Comparison of ENCODE assay signal across 6 fruit fly cellular contexts in the genomic region with DNA sequence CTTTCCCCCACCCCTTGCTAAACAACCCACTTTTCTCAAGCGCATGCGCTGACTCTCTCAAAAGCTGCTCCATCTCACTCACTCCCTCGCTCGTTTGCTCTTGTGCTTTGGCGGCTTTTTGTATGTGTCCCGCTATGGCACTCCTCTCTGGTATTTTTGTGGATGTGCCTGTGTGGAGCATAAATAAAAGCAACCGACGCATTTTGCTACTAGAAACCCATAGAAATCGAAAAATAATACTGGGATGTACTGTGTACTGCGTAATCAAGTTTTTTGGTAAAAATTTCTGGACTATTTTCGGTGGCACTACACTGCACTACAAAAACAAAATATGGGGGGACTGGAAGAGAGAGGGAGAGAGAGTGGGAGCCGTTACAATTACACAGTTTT.
TF ChIP-seq lines count a peak whose summit lies in the region.

No protein-coding gene starts in this region.

- TF ChIP-seq CTCF in whole organism, embryonic (GFP tag; optimal IDR thresholded peaks at IDR 0.05; lab: Kevin White, UChicago) = no peak

TF ChIP-seq in whole organism, 6 proteins besides CTCF, POLR2A, EP300 and RAD21:
- TF ChIP-seq psq (optimal IDR thresholded peaks at IDR 0.05; lab: Kevin White, UChicago) (no peak), Dll (optimal IDR thresholded peaks at IDR 0.05; lab: Kevin White, UChicago) (no peak), CG8478 (optimal IDR thresholded peaks at IDR 0.05; lab: Kevin White, UChicago) (peak; percentile 35), usp (GFP tag; optimal IDR thresholded peaks at IDR 0.05; lab: Kevin White, UChicago) (no peak), pan (optimal IDR thresholded peaks at IDR 0.05; lab: Kevin White, UChicago) (no peak), EcR (GFP tag; optimal IDR thresholded peaks at IDR 0.05; lab: Kevin White, UChicago) (peak in 1 of 2 experiments; percentile 21)

TF ChIP-seq in whole organism, adult, 20 proteins besides CTCF, POLR2A, EP300 and RAD21 (continues in another document):
- TF ChIP-seq kay (GFP tag; lab: Kevin White, UChicago; ENCODE audit: borderline replicate concordance) = peak; percentile 95
- no peak for TF ChIP-seq CG5204 (GFP tag; optimal IDR thresholded peaks at IDR 0.05; lab: Kevin White, UChicago)
- peak; percentile 95 for TF ChIP-seq Mnt (GFP tag; optimal IDR thresholded peaks at IDR 0.05; lab: Kevin White, UChicago)
- TF ChIP-seq CG12768 (GFP tag; optimal IDR thresholded peaks at IDR 0.05; lab: Kevin White, UChicago) = peak; percentile 65
- peak; percentile 85 for TF ChIP-seq tj (GFP tag; optimal IDR thresholded peaks at IDR 0.05; lab: Kevin White, UChicago)
- no peak for TF ChIP-seq Clk (GFP tag; optimal IDR thresholded peaks at IDR 0.05; lab: Kevin White, UChicago)
- TF ChIP-seq Hr96 (GFP tag; optimal IDR thresholded peaks at IDR 0.05; lab: Kevin White, UChicago) = no peak
- no peak for TF ChIP-seq Crg-1 (GFP tag; optimal IDR thresholded peaks at IDR 0.05; lab: Kevin White, UChicago)
- TF ChIP-seq cnc (optimal IDR thresholded peaks at IDR 0.05; lab: Kevin White, UChicago) = no peak
- peak; percentile 57 for TF ChIP-seq CG33017 (tag; optimal IDR thresholded peaks at IDR 0.05; lab: Kevin White, UChicago)
- TF ChIP-seq pad (GFP tag; optimal IDR thresholded peaks at IDR 0.05; lab: Kevin White, UChicago) = peak; percentile 96
- TF ChIP-seq CG11617 (GFP tag; optimal IDR thresholded peaks at IDR 0.05; lab: Kevin White, UChicago) = peak; percentile 1
- TF ChIP-seq CG14711 (tag; optimal IDR thresholded peaks at IDR 0.05; lab: Kevin White, UChicago) = no peak
- no peak for TF ChIP-seq toe (GFP tag; optimal IDR thresholded peaks at IDR 0.05; lab: Kevin White, UChicago)
- peak; percentile 67 for TF ChIP-seq ovo (GFP tag; optimal IDR thresholded peaks at IDR 0.05; lab: Kevin White, UChicago)
- peak; percentile 56 for TF ChIP-seq bab1 (GFP tag; optimal IDR thresholded peaks at IDR 0.05; lab: Kevin White, UChicago)

TF ChIP-seq in whole organism, embryonic, 481 proteins besides CTCF, POLR2A, EP300 and RAD21 (continues in another document):
- TF ChIP-seq CG2199 (GFP tag; IDR thresholded peaks at IDR 0.05; lab: Robert Waterston, UW) = peak; percentile 88; the same call in 2 of the 3 replicates
- no peak for TF ChIP-seq CG17328 (GFP tag; IDR thresholded peaks at IDR 0.05; lab: Robert Waterston, UW)
- TF ChIP-seq sob (GFP tag; IDR thresholded peaks at IDR 0.05; lab: Robert Waterston, UW) = 0 out of 2 replicates have a peak, but pooled peaks have one; percentile 25
- TF ChIP-seq CG2678 (tag; optimal IDR thresholded peaks at IDR 0.05; lab: Kevin White, UChicago) = no peak
- TF ChIP-seq Neu2 (GFP tag; optimal IDR thresholded peaks at IDR 0.05; lab: Kevin White, UChicago; ENCODE audit: borderline replicate concordance) = no peak
- no peak for TF ChIP-seq twi (tag; optimal IDR thresholded peaks at IDR 0.05; lab: Kevin White, UChicago)
- TF ChIP-seq CG9932 (GFP tag; IDR thresholded peaks at IDR 0.05; lab: Robert Waterston, UW) = no peak
- TF ChIP-seq CG2120 (GFP tag; optimal IDR thresholded peaks at IDR 0.05; lab: Kevin White, UChicago) = peak; percentile 29
- peak; percentile 50 for TF ChIP-seq CG12659 (GFP tag; optimal IDR thresholded peaks at IDR 0.05; lab: Kevin White, UChicago)
- peak; percentile 46 for TF ChIP-seq lab (GFP tag; optimal IDR thresholded peaks at IDR 0.05; lab: Kevin White, UChicago)
- peak; percentile 74 for TF ChIP-seq Adf1 (GFP tag; IDR thresholded peaks at IDR 0.05; lab: Robert Waterston, UW)
- TF ChIP-seq Fer1 (GFP tag; optimal IDR thresholded peaks at IDR 0.05; lab: Kevin White, UChicago) = peak; percentile 46
- TF ChIP-seq Dref (GFP tag; IDR thresholded peaks at IDR 0.05; lab: Robert Waterston, UW) = 0 out of 2 replicates have a peak, but pooled peaks have one; percentile 35
- TF ChIP-seq nmo (GFP tag; optimal IDR thresholded peaks at IDR 0.05; lab: Kevin White, UChicago) = peak; percentile 18
- TF ChIP-seq Nf-YC (tag; optimal IDR thresholded peaks at IDR 0.05; lab: Kevin White, UChicago) = peak; percentile 15
- peak; percentile 39 for TF ChIP-seq eyg (GFP tag; optimal IDR thresholded peaks at IDR 0.05; lab: Kevin White, UChicago)

TF ChIP-seq in whole organism, prepupa, 60 proteins besides CTCF, POLR2A, EP300 and RAD21 (continues in another document):
- TF ChIP-seq topi (GFP tag; optimal IDR thresholded peaks at IDR 0.05; lab: Kevin White, UChicago) (peak; percentile 18), Sox14 (GFP tag; optimal IDR thresholded peaks at IDR 0.05; lab: Kevin White, UChicago) (peak; percentile 35), vri (GFP tag; optimal IDR thresholded peaks at IDR 0.05; lab: Kevin White, UChicago) (peak; percentile 76), eg (GFP tag; IDR thresholded peaks at IDR 0.05; lab: Robert Waterston, UW) (peak; percentile 44; the same call in 2 of the 3 replicates), Eip78C (GFP tag; lab: Kevin White, UChicago) (peak; percentile 73), ss (GFP tag; optimal IDR thresholded peaks at IDR 0.05; lab: Kevin White, UChicago) (peak in 1 of 2 experiments; percentile 48), Eip75B (GFP tag; optimal IDR thresholded peaks at IDR 0.05; lab: Kevin White, UChicago) (no peak), Gug (GFP tag; IDR thresholded peaks at IDR 0.05; lab: Robert Waterston, UW) (peak; percentile 20; the same call in 1 of the 2 replicates), Smox (GFP tag; optimal IDR thresholded peaks at IDR 0.05; lab: Kevin White, UChicago) (no peak), Ets21C (GFP tag; optimal IDR thresholded peaks at IDR 0.05; lab: Kevin White, UChicago) (no peak), Lpt (GFP tag; optimal IDR thresholded peaks at IDR 0.05; lab: Kevin White, UChicago) (peak; percentile 38), CG31627 (GFP tag; optimal IDR thresholded peaks at IDR 0.05; lab: Kevin White, UChicago) (no peak), CG15336 (GFP tag; IDR thresholded peaks at IDR 0.05; lab: Robert Waterston, UW) (peak; percentile 34; the same call in 1 of the 2 replicates), lz (GFP tag; optimal IDR thresholded peaks at IDR 0.05; lab: Kevin White, UChicago) (peak; percentile 2), CG11762 (GFP tag; optimal IDR thresholded peaks at IDR 0.05; lab: Kevin White, UChicago; ENCODE audit: insufficient read depth) (no peak), esn (GFP tag; optimal IDR thresholded peaks at IDR 0.05; lab: Kevin White, UChicago) (peak; percentile 3), CG1621 (tag; optimal IDR thresholded peaks at IDR 0.05; lab: Kevin White, UChicago) (peak; percentile 39)

TF ChIP-seq in whole organism, pupa, 21 proteins besides CTCF, POLR2A, EP300 and RAD21:
- TF ChIP-seq CG12605 (GFP tag; IDR thresholded peaks at IDR 0.05; lab: Robert Waterston, UW) = peak; percentile 69; the same call in 1 of the 2 replicates
- TF ChIP-seq Ets98B (GFP tag; IDR thresholded peaks at IDR 0.05; lab: Robert Waterston, UW) = peak; percentile 79
- no peak for TF ChIP-seq CG9948 (tag; optimal IDR thresholded peaks at IDR 0.05; lab: Kevin White, UChicago)
- peak; percentile 63 for TF ChIP-seq CG13204 (GFP tag; optimal IDR thresholded peaks at IDR 0.05; lab: Kevin White, UChicago)
- peak; percentile 5 for TF ChIP-seq Pif1B (GFP tag; optimal IDR thresholded peaks at IDR 0.05; lab: Kevin White, UChicago)
- peak; percentile 75 for TF ChIP-seq EcR (GFP tag; optimal IDR thresholded peaks at IDR 0.05; lab: Kevin White, UChicago)
- peak; percentile 11; the same call in 1 of the 3 replicates for TF ChIP-seq CG4496 (GFP tag; IDR thresholded peaks at IDR 0.05; lab: Robert Waterston, UW)
- no peak for TF ChIP-seq CG10348 (GFP tag; IDR thresholded peaks at IDR 0.05; lab: Robert Waterston, UW)
- peak; percentile 65 for TF ChIP-seq CG32121 (GFP tag; IDR thresholded peaks at IDR 0.05; lab: Robert Waterston, UW)
- no peak; the same call in 2 of the 3 replicates for TF ChIP-seq fd96Ca (GFP tag; IDR thresholded peaks at IDR 0.05; lab: Robert Waterston, UW)
TF ChIP-seq in whole organism, pupa: peak in this region for 7.

TF ChIP-seq in whole organism, wandering third instar larva, 38 proteins besides CTCF, POLR2A, EP300 and RAD21:
- TF ChIP-seq Hr83 (GFP tag; optimal IDR thresholded peaks at IDR 0.05; lab: Kevin White, UChicago; ENCODE audit: poor library complexity, severe bottlenecking) (peak; percentile 95), CG9705 (GFP tag; optimal IDR thresholded peaks at IDR 0.05; lab: Kevin White, UChicago) (peak; percentile 19), N (GFP tag; optimal IDR thresholded peaks at IDR 0.05; lab: Kevin White, UChicago) (peak; percentile 71), Sp1 (GFP tag; optimal IDR thresholded peaks at IDR 0.05; lab: Kevin White, UChicago) (peak; percentile 26), fru (GFP tag; optimal IDR thresholded peaks at IDR 0.05; lab: Kevin White, UChicago) (peak; percentile 53), Vsx2 (GFP tag; optimal IDR thresholded peaks at IDR 0.05; lab: Kevin White, UChicago; ENCODE audit: partially characterized antibody) (peak; percentile 99), Dif (GFP tag; optimal IDR thresholded peaks at IDR 0.05; lab: Kevin White, UChicago; ENCODE audit: partially characterized antibody) (peak; percentile 99), Jra (GFP tag; optimal IDR thresholded peaks at IDR 0.05; lab: Kevin White, UChicago) (peak; percentile 39), rgr (GFP tag; optimal IDR thresholded peaks at IDR 0.05; lab: Kevin White, UChicago) (peak; percentile 41), psq (GFP tag; optimal IDR thresholded peaks at IDR 0.05; lab: Kevin White, UChicago) (peak; percentile 30), CG32264 (GFP tag; optimal IDR thresholded peaks at IDR 0.05; lab: Kevin White, UChicago) (no peak), dl (GFP tag; optimal IDR thresholded peaks at IDR 0.05; lab: Kevin White, UChicago; ENCODE audit: insufficient read depth in 1 of 2, partially characterized antibody in 2 of 2) (peak; percentile 93 to 95), ey (GFP tag; optimal IDR thresholded peaks at IDR 0.05; lab: Kevin White, UChicago) (peak; percentile 6), br (GFP tag; optimal IDR thresholded peaks at IDR 0.05; lab: Kevin White, UChicago) (peak; percentile 40), lola (GFP tag; optimal IDR thresholded peaks at IDR 0.05; lab: Kevin White, UChicago) (no peak), Abd-B (GFP tag; optimal IDR thresholded peaks at IDR 0.05; lab: Kevin White, UChicago) (no peak), h (GFP tag; optimal IDR thresholded peaks at IDR 0.05; lab: Kevin White, UChicago) (peak; percentile 59), Rel (GFP tag; optimal IDR thresholded peaks at IDR 0.05; lab: Kevin White, UChicago) (no peak), Rel (tag; optimal IDR thresholded peaks at IDR 0.05; lab: Kevin White, UChicago) (peak; percentile 68), dsf (GFP tag; optimal IDR thresholded peaks at IDR 0.05; lab: Kevin White, UChicago; ENCODE audit: borderline replicate concordance) (no peak), foxo (GFP tag; optimal IDR thresholded peaks at IDR 0.05; lab: Kevin White, UChicago) (no peak)
